Worm (Caenorhabditis elegans) whole organism, L1 larva: ENCODE measurements around the gene sor-1.

Experiments used
- C04F5.9 ChIP-seq: sonication (generic microtip); optimal IDR thresholded peaks from 2 replicates; lab custom pipeline; 2016; ENCODE audit warnings: missing genetic modification characterization, missing compliant biosample characterization
- C16A3.4 ChIP-seq: fragments of 150-350 bp; optimal IDR thresholded peaks from 2 replicates; lab custom pipeline; 2014; ENCODE audit warnings: missing biosample characterization, missing genetic modification characterization
- Y116A8C.19 ChIP-seq: sonication (generic microtip); optimal IDR thresholded peaks from 2 replicates; lab custom pipeline; 2016; ENCODE audit warnings: missing compliant biosample characterization, missing genetic modification characterization, borderline replicate concordance
- alr-1 ChIP-seq: fragments of 200-800 bp; sonication (Bioruptor generic); optimal IDR thresholded peaks from 2 replicates; lab custom pipeline; 2018; ENCODE audit warnings: borderline replicate concordance, mild to moderate bottlenecking, missing genetic modification characterization, missing compliant biosample characterization
- blmp-1 ChIP-seq: fragments of 150-350 bp; optimal IDR thresholded peaks from 2 replicates; lab custom pipeline; 2014; ENCODE audit warnings: missing biosample characterization, missing genetic modification characterization
- ceh-63 ChIP-seq: fragments of 200-800 bp; sonication (Bioruptor generic); optimal IDR thresholded peaks from 2 replicates; lab custom pipeline; 2018; ENCODE audit warnings: mild to moderate bottlenecking, missing genetic modification characterization, missing compliant biosample characterization
- ceh-8 ChIP-seq: fragments of 200-800 bp; sonication (Bioruptor generic); optimal IDR thresholded peaks from 2 replicates; lab custom pipeline; 2018; ENCODE audit warnings: mild to moderate bottlenecking, missing genetic modification characterization, moderate library complexity, missing compliant biosample characterization
- ceh-82 ChIP-seq, 3 experiments: fragments of 150-350 bp in 1 of 3; sonication (generic microtip) in 2 of 3; optimal IDR thresholded peaks; 2 replicates each; lab custom pipeline; 2014 to 2017; ENCODE audit warnings: missing biosample characterization in 3 of 3, missing genetic modification characterization in 3 of 3
- ceh-88 ChIP-seq: fragments of 200-800 bp; sonication (Bioruptor generic); IDR thresholded peaks from 2 replicates; pipeline ENCODE4 v1.3.6; 2022; ENCODE audit warnings: missing genetic modification characterization, missing compliant biosample characterization
- dpl-1 ChIP-seq, 3 experiments: fragments of 150-350 bp in 2 of 3; sonication (generic microtip) in 1 of 3; optimal IDR thresholded peaks; 2 replicates each; lab custom pipeline; 2014 to 2017; ENCODE audit warnings: missing biosample characterization in 3 of 3, missing genetic modification characterization in 3 of 3, missing genetic modification reagents in 3 of 3
- dsc-1 ChIP-seq: sonication (generic microtip); optimal IDR thresholded peaks from 2 replicates; lab custom pipeline; 2016; ENCODE audit warnings: mild to moderate bottlenecking, missing genetic modification characterization, missing compliant biosample characterization
- efl-3 ChIP-seq: fragments of 200-800 bp; sonication (Bioruptor generic); optimal IDR thresholded peaks from 2 replicates; lab custom pipeline; 2018; ENCODE audit warnings: mild to moderate bottlenecking, missing genetic modification characterization, missing compliant biosample characterization
- egl-13 ChIP-seq: sonication (generic microtip); optimal IDR thresholded peaks from 2 replicates; lab custom pipeline; 2016; ENCODE audit warnings: missing genotype, missing genetic modification reagents, missing genetic modification characterization, missing compliant biosample characterization
- egl-27 ChIP-seq, 2 experiments: fragments of 150-350 bp in 1 of 2; sonication (generic microtip); optimal IDR thresholded peaks; 3 replicates each; lab custom pipeline; 2017 to 2018; ENCODE audit warnings: missing biosample characterization in 2 of 2, missing genetic modification characterization in 2 of 2, missing genetic modification reagents in 2 of 2
- elt-2 ChIP-seq: sonication (generic microtip); optimal IDR thresholded peaks from 2 replicates; lab custom pipeline; 2016; ENCODE audit warnings: missing genetic modification characterization, mild to moderate bottlenecking, inconsistent platforms, missing compliant biosample characterization, missing genetic modification reagents
- fkh-10 ChIP-seq: sonication (generic microtip); optimal IDR thresholded peaks from 2 replicates; lab custom pipeline; 2017; ENCODE audit warnings: missing biosample characterization, missing genetic modification reagents, missing genetic modification characterization
- fkh-4 ChIP-seq: sonication (generic microtip); optimal IDR thresholded peaks from 2 replicates; lab custom pipeline; 2016; ENCODE audit warnings: missing compliant biosample characterization, missing genetic modification characterization, borderline replicate concordance
- fkh-8 ChIP-seq: sonication (generic microtip); optimal IDR thresholded peaks from 2 replicates; lab custom pipeline; 2016; ENCODE audit warnings: mild to moderate bottlenecking, missing genetic modification characterization, missing compliant biosample characterization
- hlh-17 ChIP-seq: fragments of 200-800 bp; sonication (Bioruptor generic); optimal IDR thresholded peaks from 2 replicates; lab custom pipeline; 2018; ENCODE audit warnings: missing genetic modification characterization, mild to moderate bottlenecking, missing compliant biosample characterization, moderate library complexity, borderline replicate concordance
- isw-1 ChIP-seq: fragments of 200-800 bp; sonication (Bioruptor generic); IDR thresholded peaks from 2 replicates; pipeline ENCODE4 v1.3.6; 2022; ENCODE audit warnings: missing genetic modification characterization, missing compliant biosample characterization
- lin-13 ChIP-seq: fragments of 150-350 bp; optimal IDR thresholded peaks from 2 replicates; lab custom pipeline; 2014; ENCODE audit warnings: missing biosample characterization, missing genetic modification reagents, missing genetic modification characterization
- lin-35 ChIP-seq, 2 experiments: fragments of 150-350 bp; optimal IDR thresholded peaks; 2 replicates each; lab custom pipeline; 2014; ENCODE audit warnings: missing biosample characterization in 2 of 2, missing genetic modification characterization in 2 of 2, missing genetic modification reagents in 2 of 2
- lin-39 ChIP-seq: fragments of 150-350 bp; optimal IDR thresholded peaks from 2 replicates; lab custom pipeline; 2014; ENCODE audit warnings: missing biosample characterization, missing genetic modification reagents, missing genetic modification characterization
- lir-3 ChIP-seq: sonication (generic microtip); optimal IDR thresholded peaks from 2 replicates; lab custom pipeline; 2016; ENCODE audit warnings: mild to moderate bottlenecking, missing genetic modification characterization, moderate library complexity, missing compliant biosample characterization; ENCODE audit not compliant: poor library complexity
- lsy-2 ChIP-seq, 2 experiments: fragments of 150-350 bp; optimal IDR thresholded peaks; 2 replicates each; lab custom pipeline; 2014; ENCODE audit warnings: missing biosample characterization in 2 of 2, missing genetic modification characterization in 2 of 2
- mab-9 ChIP-seq: fragments of 200-800 bp; sonication (Bioruptor generic); IDR thresholded peaks from 2 replicates; pipeline ENCODE4 v1.3.6; 2022; ENCODE audit warnings: missing genetic modification reagents, missing genetic modification characterization, missing compliant biosample characterization
- mef-2 ChIP-seq: fragments of 150-350 bp; optimal IDR thresholded peaks from 2 replicates; lab custom pipeline; 2014; ENCODE audit warnings: missing biosample characterization, missing genetic modification characterization
- mep-1 ChIP-seq: fragments of 150-350 bp; optimal IDR thresholded peaks from 2 replicates; lab custom pipeline; 2014; ENCODE audit warnings: missing biosample characterization, missing genetic modification characterization
- nhr-12 ChIP-seq: sonication (generic microtip); optimal IDR thresholded peaks from 2 replicates; lab custom pipeline; 2017; ENCODE audit warnings: missing biosample characterization, missing genetic modification characterization
- nhr-19 ChIP-seq: fragments of 200-800 bp; sonication (Bioruptor generic); conservative IDR thresholded peaks from 2 replicates; pipeline ENCODE4 v1.3.6; 2022; ENCODE audit warnings: missing genetic modification characterization, missing compliant biosample characterization
- nhr-237 ChIP-seq: fragments of 150-350 bp; optimal IDR thresholded peaks from 2 replicates; lab custom pipeline; 2014; ENCODE audit warnings: missing biosample characterization, missing genetic modification characterization
- nhr-28 ChIP-seq: fragments of 150-350 bp; optimal IDR thresholded peaks from 2 replicates; lab custom pipeline; 2014; ENCODE audit warnings: missing biosample characterization, missing genetic modification characterization
- nhr-47 ChIP-seq: sonication (generic microtip); optimal IDR thresholded peaks from 2 replicates; lab custom pipeline; 2016; ENCODE audit warnings: mild to moderate bottlenecking, missing genetic modification characterization, moderate library complexity, missing compliant biosample characterization
- nhr-71 ChIP-seq: sonication (generic microtip); optimal IDR thresholded peaks from 2 replicates; lab custom pipeline; 2016; ENCODE audit warnings: mild to moderate bottlenecking, missing genetic modification characterization, moderate library complexity, missing compliant biosample characterization
- nhr-76 ChIP-seq: sonication (generic microtip); optimal IDR thresholded peaks from 2 replicates; lab custom pipeline; 2017; ENCODE audit warnings: missing biosample characterization, missing genetic modification characterization
- nhr-77 ChIP-seq: fragments of 150-350 bp; optimal IDR thresholded peaks from 2 replicates; lab custom pipeline; 2014; ENCODE audit warnings: missing biosample characterization, missing genetic modification characterization
- nhr-84 ChIP-seq: sonication (generic microtip); optimal IDR thresholded peaks from 2 replicates; lab custom pipeline; 2017; ENCODE audit warnings: missing biosample characterization, missing genetic modification characterization
- nhr-85 ChIP-seq: sonication (generic microtip); peaks from one replicate; lab custom pipeline; 2016; ENCODE audit warnings: missing genetic modification characterization, inconsistent platforms, missing compliant biosample characterization
- nhr-90 ChIP-seq: sonication (generic microtip); optimal IDR thresholded peaks from 2 replicates; lab custom pipeline; 2016; ENCODE audit warnings: mild to moderate bottlenecking, missing genetic modification characterization, missing compliant biosample characterization; ENCODE audit not compliant: poor library complexity
- rnt-1 ChIP-seq: sonication (generic microtip); optimal IDR thresholded peaks from 2 replicates; lab custom pipeline; 2016; ENCODE audit warnings: mild to moderate bottlenecking, missing genetic modification characterization, moderate library complexity, missing compliant biosample characterization
- skn-1 ChIP-seq: fragments of 150-350 bp; optimal IDR thresholded peaks from 2 replicates; lab custom pipeline; 2014; ENCODE audit warnings: missing biosample characterization, missing genetic modification characterization
- snpc-4 ChIP-seq: fragments of 150-350 bp; optimal IDR thresholded peaks from 2 replicates; lab custom pipeline; 2014; ENCODE audit warnings: missing biosample characterization, missing genetic modification characterization
- snu-23 ChIP-seq: sonication (generic microtip); optimal IDR thresholded peaks from 2 replicates; lab custom pipeline; 2016; ENCODE audit warnings: missing genetic modification characterization, missing compliant biosample characterization
- sox-4 ChIP-seq: sonication (generic microtip); optimal IDR thresholded peaks from 2 replicates; lab custom pipeline; 2016; ENCODE audit warnings: missing genetic modification characterization, missing compliant biosample characterization
- sptf-1 ChIP-seq: fragments of 150-350 bp; optimal IDR thresholded peaks from 2 replicates; lab custom pipeline; 2014; ENCODE audit warnings: missing biosample characterization, missing genetic modification characterization
- tbx-2 ChIP-seq: sonication (generic microtip); optimal IDR thresholded peaks from 2 replicates; lab custom pipeline; 2016; ENCODE audit warnings: missing genetic modification characterization, missing compliant biosample characterization
- tlp-1 ChIP-seq: fragments of 150-350 bp; optimal IDR thresholded peaks from 2 replicates; lab custom pipeline; 2014; ENCODE audit warnings: missing biosample characterization, missing genetic modification characterization
- unc-130 ChIP-seq: fragments of 150-350 bp; optimal IDR thresholded peaks from 2 replicates; lab custom pipeline; 2017; ENCODE audit warnings: missing biosample characterization, missing genetic modification characterization, inconsistent platforms
- unc-30 ChIP-seq: sonication (generic microtip); optimal IDR thresholded peaks from 2 replicates; lab custom pipeline; 2017; ENCODE audit warnings: missing biosample characterization, missing genetic modification characterization
- unc-62 ChIP-seq: fragments of 150-350 bp; optimal IDR thresholded peaks from 2 replicates; lab custom pipeline; 2014; ENCODE audit warnings: missing biosample characterization, missing genetic modification reagents, missing genetic modification characterization
- zag-1 ChIP-seq: fragments of 150-350 bp; optimal IDR thresholded peaks from 2 replicates; lab custom pipeline; 2014; ENCODE audit warnings: missing biosample characterization, missing genetic modification characterization
- ztf-11 ChIP-seq, 2 experiments: sonication (generic microtip); optimal IDR thresholded peaks; 2 replicates each; lab custom pipeline; 2016 to 2017; ENCODE audit warnings: missing genetic modification characterization in 2 of 2, missing biosample characterization in 1 of 2, missing compliant biosample characterization in 1 of 2

Gene sor-1

ce11 chrIII:8446940-8447403, 29.0 kb downstream of the sor-1 start, which contains the start of gene rpn-3 (continued):
- TF ChIP-seq C04F5.9 (tag; lab: Kevin White, UChicago) (peak; percentile 90), C16A3.4 (tag; lab: Kevin White, UChicago) (peak; percentile 99), fkh-10 (GFP tag; lab: Kevin White, UChicago) (peak; percentile 89), blmp-1 (tag; lab: Kevin White, UChicago) (peak; percentile 85), fkh-4 (tag; lab: Kevin White, UChicago) (peak; percentile 64), egl-13 (tag; lab: Kevin White, UChicago) (peak; percentile 95), lin-13 (GFP tag; lab: Kevin White, UChicago) (peak; percentile 94), dsc-1 (peak; percentile 98), lin-39 (tag; lab: Kevin White, UChicago) (peak; percentile 95), unc-130 (tag; lab: Kevin White, UChicago) (peak; percentile 98), snu-23 (GFP tag; lab: Kevin White, UChicago) (peak; percentile 99), hlh-17 (GFP tag; lab: Kevin White, UChicago) (no peak), fkh-8 (peak; percentile 99), alr-1 (tag; lab: Kevin White, UChicago) (no peak), mef-2 (tag; lab: Kevin White, UChicago) (peak; percentile 69), nhr-76 (tag; lab: Kevin White, UChicago) (peak; percentile 61), unc-62 (GFP tag; lab: Kevin White, UChicago) (no peak), nhr-47 (tag; lab: Kevin White, UChicago) (peak; percentile 98), nhr-90 (peak; percentile 94), ztf-11 (tag; optimal IDR thresholded peaks at IDR 0.05; lab: Kevin White, UChicago) (peak in 1 of 2 experiments; percentile 90), lin-35 (GFP tag; optimal IDR thresholded peaks at IDR 0.05; lab: Kevin White, UChicago) (peak; percentile 93), ceh-8 (GFP tag; lab: Kevin White, UChicago) (peak; percentile 85), nhr-77 (tag; lab: Kevin White, UChicago) (peak; percentile 95), nhr-85 (peak; percentile 96), sptf-1 (tag; lab: Kevin White, UChicago) (no peak), mep-1 (peak; percentile 99), ceh-63 (GFP tag; lab: Kevin White, UChicago) (no peak), zag-1 (peak; percentile 63), skn-1 (peak; percentile 100), nhr-28 (no peak), isw-1 (peak; percentile 98), ceh-82 (tag; optimal IDR thresholded peaks at IDR 0.05; lab: Kevin White, UChicago) (peak; percentile 97 to 99 (median 98)), nhr-12 (tag; lab: Kevin White, UChicago) (no peak), nhr-84 (tag; lab: Kevin White, UChicago) (no peak), lir-3 (tag; lab: Kevin White, UChicago) (peak; percentile 82), ceh-88 (GFP tag; lab: Robert Waterston, UW) (peak; percentile 90), Y116A8C.19 (tag; lab: Kevin White, UChicago) (no peak), mab-9 (peak; percentile 96), dpl-1 (GFP tag; optimal IDR thresholded peaks at IDR 0.05; lab: Kevin White, UChicago) (peak; percentile 87 to 89 (median 89)), efl-3 (peak; percentile 69), egl-27 (tag; optimal IDR thresholded peaks at IDR 0.05; lab: Kevin White, UChicago) (peak in 1 of 2 experiments; percentile 30), tbx-2 (tag; lab: Kevin White, UChicago) (peak; percentile 96), elt-2 (peak; percentile 75), tlp-1 (tag; lab: Kevin White, UChicago) (no peak), unc-30 (tag; lab: Kevin White, UChicago) (no peak), nhr-19 (peak; percentile 97), nhr-237 (tag; lab: Kevin White, UChicago) (peak; percentile 97), lsy-2 (tag; optimal IDR thresholded peaks at IDR 0.05; lab: Kevin White, UChicago) (peak; percentile 97), nhr-71 (tag; lab: Kevin White, UChicago) (peak; percentile 98), sox-4 (peak; percentile 78), snpc-4 (peak; percentile 88), rnt-1 (tag; lab: Kevin White, UChicago) (peak; percentile 93)
